Worm (Caenorhabditis elegans) whole organism, early embryonic: ENCODE results near the gene T21B10.4.

ENCODE experiments used
- B0310.2 ChIP-seq: sonication (generic microtip); optimal IDR thresholded peaks from 2 replicates; lab custom pipeline; 2016; ENCODE audit warnings: mild to moderate bottlenecking, missing genetic modification characterization, missing compliant biosample characterization
- F13C5.2 ChIP-seq: sonication (generic microtip); optimal IDR thresholded peaks from 2 replicates; lab custom pipeline; 2017; ENCODE audit warnings: mild to moderate bottlenecking, missing genetic modification characterization, inconsistent platforms, missing compliant biosample characterization
- aly-1 ChIP-seq: sonication (generic microtip); optimal IDR thresholded peaks from 2 replicates; lab custom pipeline; 2016; ENCODE audit warnings: missing genetic modification characterization, missing compliant biosample characterization
- ama-1 ChIP-seq: fragments of 150-350 bp; optimal IDR thresholded peaks from 2 replicates; lab custom pipeline; 2014
- ceh-13 ChIP-seq: fragments of 200-800 bp; sonication (Bioruptor generic); optimal IDR thresholded peaks from 2 replicates; lab custom pipeline; 2018; ENCODE audit warnings: mild to moderate bottlenecking, missing genetic modification characterization, missing compliant biosample characterization
- ceh-36 ChIP-seq: sonication (generic microtip); optimal IDR thresholded peaks from 2 replicates; lab custom pipeline; 2016; ENCODE audit warnings: missing genetic modification characterization, inconsistent platforms, missing compliant biosample characterization
- ets-7 ChIP-seq: sonication (generic microtip); optimal IDR thresholded peaks from 2 replicates; lab custom pipeline; 2016; ENCODE audit warnings: missing genotype, missing genetic modification characterization, missing compliant biosample characterization
- flt-1 ChIP-seq: fragments of 200-800 bp; sonication (Bioruptor generic); IDR thresholded peaks from 2 replicates; pipeline ENCODE4 v1.3.6; 2022; ENCODE audit warnings: missing genetic modification characterization, missing compliant biosample characterization
- hmbx-1 ChIP-seq: sonication (generic microtip); optimal IDR thresholded peaks from 2 replicates; lab custom pipeline; 2016; ENCODE audit warnings: mild to moderate bottlenecking, missing genetic modification characterization, missing compliant biosample characterization
- hmg-4 ChIP-seq: fragments of 200-800 bp; sonication (Bioruptor generic); optimal IDR thresholded peaks from 2 replicates; lab custom pipeline; 2018; ENCODE audit warnings: mild to moderate bottlenecking, missing genetic modification characterization, missing compliant biosample characterization
- hnd-1 ChIP-seq: sonication (generic microtip); optimal IDR thresholded peaks from 2 replicates; lab custom pipeline; 2016; ENCODE audit warnings: missing genetic modification characterization, missing compliant biosample characterization
- pes-1 ChIP-seq: fragments of 200-800 bp; sonication (Bioruptor generic); IDR thresholded peaks from 2 replicates; pipeline ENCODE4 v1.3.6; 2022; ENCODE audit warnings: missing genetic modification reagents, missing genetic modification characterization, missing compliant biosample characterization
- scrt-1 ChIP-seq: fragments of 200-800 bp; sonication (Bioruptor generic); IDR thresholded peaks from 2 replicates; pipeline ENCODE4 v1.3.6; 2022; ENCODE audit warnings: missing genetic modification characterization, missing compliant biosample characterization
- sea-1 ChIP-seq: fragments of 200-800 bp; sonication (Bioruptor generic); conservative IDR thresholded peaks from 2 replicates; pipeline ENCODE4 v1.3.6; 2022; ENCODE audit warnings: missing genetic modification characterization, missing compliant biosample characterization
- tbx-11 ChIP-seq: fragments of 200-800 bp; sonication (Bioruptor generic); IDR thresholded peaks from 2 replicates; pipeline ENCODE4 v1.3.6; 2022; ENCODE audit warnings: missing genetic modification characterization, missing compliant biosample characterization
- tbx-37 ChIP-seq: fragments of 200-800 bp; sonication (Bioruptor generic); conservative IDR thresholded peaks from 2 replicates; pipeline ENCODE4 v1.3.6; 2022; ENCODE audit warnings: missing genetic modification reagents, missing genetic modification characterization, missing compliant biosample characterization
- tra-4 ChIP-seq: sonication (generic microtip); optimal IDR thresholded peaks from 2 replicates; lab custom pipeline; 2017; ENCODE audit warnings: missing genetic modification characterization, missing compliant biosample characterization

The T21B10.4 gene

DNA sequence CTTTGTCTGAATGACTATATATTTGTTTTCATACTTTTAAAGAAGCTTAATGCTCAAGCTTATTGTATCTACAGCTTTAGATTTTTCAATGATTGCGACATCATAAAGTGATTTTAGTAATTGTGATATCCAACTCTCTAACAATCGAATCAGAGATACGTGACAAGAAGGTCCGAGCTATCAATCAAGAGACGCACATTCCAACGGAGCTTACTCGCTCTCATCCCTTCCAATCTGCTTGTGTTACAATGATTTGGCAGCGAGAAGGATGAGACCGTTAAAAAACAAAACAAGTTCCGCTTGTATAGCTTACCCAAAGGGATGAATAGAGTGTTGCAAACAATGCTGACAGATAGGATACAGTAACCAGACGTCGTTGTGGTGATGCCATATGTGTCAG, 20.8 kb downstream of the T21B10.4 start:
- TF ChIP-seq ceh-13 (GFP tag; lab: Kevin White, UChicago) (no peak), flt-1 (GFP tag; lab: Robert Waterston, UW) (no peak), hmg-4 (no peak), B0310.2 (no peak), F13C5.2 (tag; lab: Kevin White, UChicago) (no peak), pes-1 (GFP tag; lab: Robert Waterston, UW) (no peak)

DNA sequence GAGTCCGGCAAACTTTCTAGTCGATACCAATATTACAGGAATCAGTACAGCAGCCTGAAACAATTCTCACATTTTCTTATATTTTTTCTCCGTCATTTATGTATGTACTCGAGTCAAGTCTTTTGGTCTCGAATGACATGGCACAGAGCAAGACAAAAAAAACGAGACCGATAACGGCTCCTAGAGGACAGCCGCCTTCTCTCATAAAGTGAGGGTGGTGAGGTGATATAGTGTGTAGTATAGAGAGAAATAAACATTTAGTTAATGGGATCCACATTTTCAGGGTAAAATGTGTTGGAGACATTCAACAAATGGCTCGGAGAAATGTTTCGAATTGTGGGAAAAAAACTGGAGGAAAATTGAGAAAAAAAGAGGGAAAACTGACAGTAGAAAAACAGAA, 21.5 kb downstream of the T21B10.4 start:
- TF ChIP-seq tra-4 (no peak), pes-1 (GFP tag; lab: Robert Waterston, UW) (no peak), ceh-13 (GFP tag; lab: Kevin White, UChicago) (no peak), ama-1 (lab: Kevin White, UChicago) (no peak), tbx-37 (GFP tag; lab: Robert Waterston, UW) (no peak), ceh-36 (tag; lab: Kevin White, UChicago) (no peak), hnd-1 (tag; lab: Kevin White, UChicago) (no peak), B0310.2 (no peak), aly-1 (no peak), scrt-1 (no peak), F13C5.2 (tag; lab: Kevin White, UChicago) (no peak), sea-1 (no peak)

DNA sequence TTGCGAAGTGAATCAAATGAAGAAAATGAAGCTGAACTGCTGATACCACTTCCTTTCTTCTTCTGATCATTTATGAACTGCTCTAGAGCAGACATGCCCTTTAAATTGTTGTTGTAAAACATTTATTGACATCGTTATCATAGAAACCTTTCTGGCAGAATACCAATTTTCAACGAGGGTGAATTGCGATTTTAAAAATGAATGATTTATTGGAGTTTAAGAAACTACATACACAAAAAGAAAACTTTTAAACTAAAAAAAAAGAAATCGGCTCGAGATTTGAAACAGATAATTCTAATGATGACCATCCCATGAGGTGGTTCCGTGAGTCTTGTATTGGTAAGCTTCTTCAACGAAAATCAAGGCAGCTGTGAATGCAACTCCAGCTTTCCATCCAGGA, 23.4 kb downstream of the T21B10.4 start, which contains the start of gene sftd-3:
sftd-3 (minus strand) TSS at position 101 of the 400 bp plus-strand sequence.
- TF ChIP-seq scrt-1 (no peak), B0310.2 (no peak), pes-1 (GFP tag; lab: Robert Waterston, UW) (no peak), tra-4 (no peak), ets-7 (tag; lab: Kevin White, UChicago) (no peak), tbx-37 (GFP tag; lab: Robert Waterston, UW) (no peak), ceh-36 (tag; lab: Kevin White, UChicago) (no peak), sea-1 (no peak), ama-1 (lab: Kevin White, UChicago) (no peak), hnd-1 (tag; lab: Kevin White, UChicago) (no peak), F13C5.2 (tag; lab: Kevin White, UChicago) (no peak), flt-1 (GFP tag; lab: Robert Waterston, UW) (no peak), aly-1 (no peak), tbx-11 (GFP tag; lab: Robert Waterston, UW) (no peak)

DNA sequence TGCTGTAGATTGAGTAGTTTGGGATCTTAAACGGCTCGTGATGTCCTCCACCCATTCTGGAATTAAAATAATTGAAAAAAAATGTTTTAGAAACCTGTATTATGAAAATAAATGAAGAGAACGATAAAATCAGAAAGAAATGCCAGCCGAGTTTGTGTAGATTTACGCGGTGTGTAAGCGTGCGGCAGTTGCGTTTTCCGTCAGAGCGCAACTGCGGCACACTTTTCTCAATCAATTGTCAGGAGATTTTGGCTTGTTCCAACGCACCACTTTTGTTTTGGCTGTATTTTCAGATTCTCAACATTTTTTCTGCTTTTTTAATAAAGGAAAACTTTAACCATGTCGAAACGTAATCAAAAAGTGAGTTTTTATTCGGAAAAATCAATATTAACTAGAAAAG, 24.1 kb downstream of the T21B10.4 start, which contains the start of the genes ndub-3 and C18E9.2:
ndub-3 (minus strand) TSS at position 56 of the 400 bp plus-strand sequence.
C18E9.2 (plus strand) TSS at position 172 of the 400 bp plus-strand sequence.
- no peak for TF ChIP-seq scrt-1
- TF ChIP-seq ama-1 (lab: Kevin White, UChicago): no peak
- TF ChIP-seq hmbx-1: no peak
- no peak for TF ChIP-seq tbx-37 (GFP tag; lab: Robert Waterston, UW)
- no peak for TF ChIP-seq pes-1 (GFP tag; lab: Robert Waterston, UW)
- TF ChIP-seq B0310.2: no peak
- no peak for TF ChIP-seq hnd-1 (tag; lab: Kevin White, UChicago)
- no peak for TF ChIP-seq aly-1
- no peak for TF ChIP-seq ceh-36 (tag; lab: Kevin White, UChicago)
- no peak for TF ChIP-seq ceh-13 (GFP tag; lab: Kevin White, UChicago)
- no peak for TF ChIP-seq flt-1 (GFP tag; lab: Robert Waterston, UW)
- TF ChIP-seq ets-7 (tag; lab: Kevin White, UChicago): no peak
- no peak for TF ChIP-seq tra-4
- TF ChIP-seq tbx-11 (GFP tag; lab: Robert Waterston, UW): no peak
- no peak for TF ChIP-seq F13C5.2 (tag; lab: Kevin White, UChicago)
- no peak for TF ChIP-seq sea-1
- no peak for TF ChIP-seq hmg-4

DNA sequence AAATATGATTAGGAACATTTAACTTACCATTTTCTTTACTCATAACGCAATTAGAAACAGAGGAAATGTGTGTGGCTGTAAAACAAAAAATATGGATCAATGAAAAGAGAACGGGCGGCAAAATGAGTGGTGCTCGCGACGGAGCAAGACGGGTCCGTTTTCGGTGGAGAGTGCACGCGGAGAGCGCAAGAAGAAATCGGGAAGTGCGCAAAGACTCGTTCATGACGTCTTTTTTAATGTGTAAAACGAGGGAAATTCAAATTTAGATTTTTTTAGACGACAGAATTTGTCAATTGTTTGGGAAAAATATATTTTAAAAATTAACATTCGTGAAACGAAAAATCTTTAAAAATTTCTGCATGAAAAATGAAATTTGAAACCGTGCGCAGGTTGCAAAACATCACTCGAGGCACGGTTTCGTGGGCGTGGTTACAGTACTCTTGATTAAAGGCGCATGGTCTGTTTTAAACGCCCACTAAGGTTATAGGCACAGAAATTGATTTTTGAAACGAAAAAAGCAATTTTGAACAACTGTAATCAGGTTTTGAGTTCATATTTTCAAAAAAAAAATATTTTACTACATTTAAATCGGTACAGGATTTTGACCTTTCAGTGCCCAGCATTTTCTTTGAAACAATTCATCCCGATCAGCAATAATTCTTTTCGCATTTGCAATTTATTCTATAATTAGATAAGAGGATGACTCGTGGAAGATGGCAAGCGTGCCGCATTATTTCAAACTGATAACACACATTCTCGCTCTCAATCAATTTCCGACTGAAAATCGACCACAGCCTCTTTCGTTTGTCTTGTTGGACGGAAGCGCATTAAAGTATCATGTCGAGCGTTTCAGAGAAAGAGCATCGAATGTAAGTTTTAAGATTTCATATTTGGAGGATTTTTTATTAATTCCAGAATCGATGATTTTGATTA, 28.8 kb downstream of the T21B10.4 start, which contains the start of the genes szy-20 and C18E9.5:
szy-20 (minus strand) TSS at position 83 of the 933 bp plus-strand sequence.
C18E9.5 (plus strand) TSS at position 730 of the 933 bp plus-strand sequence.
- TF ChIP-seq ets-7 (tag; lab: Kevin White, UChicago) (no peak), aly-1 (no peak), tra-4 (no peak), pes-1 (GFP tag; lab: Robert Waterston, UW) (no peak; the same call in 1 of the 2 replicates), flt-1 (GFP tag; lab: Robert Waterston, UW) (no peak), hnd-1 (tag; lab: Kevin White, UChicago) (no peak), F13C5.2 (tag; lab: Kevin White, UChicago) (peak; percentile 82), hmg-4 (peak; percentile 67), scrt-1 (no peak), ceh-13 (GFP tag; lab: Kevin White, UChicago) (no peak), tbx-37 (GFP tag; lab: Robert Waterston, UW) (0 out of 2 replicates have a peak, but pooled peaks have one; percentile 22), ceh-36 (tag; lab: Kevin White, UChicago) (no peak)

DNA sequence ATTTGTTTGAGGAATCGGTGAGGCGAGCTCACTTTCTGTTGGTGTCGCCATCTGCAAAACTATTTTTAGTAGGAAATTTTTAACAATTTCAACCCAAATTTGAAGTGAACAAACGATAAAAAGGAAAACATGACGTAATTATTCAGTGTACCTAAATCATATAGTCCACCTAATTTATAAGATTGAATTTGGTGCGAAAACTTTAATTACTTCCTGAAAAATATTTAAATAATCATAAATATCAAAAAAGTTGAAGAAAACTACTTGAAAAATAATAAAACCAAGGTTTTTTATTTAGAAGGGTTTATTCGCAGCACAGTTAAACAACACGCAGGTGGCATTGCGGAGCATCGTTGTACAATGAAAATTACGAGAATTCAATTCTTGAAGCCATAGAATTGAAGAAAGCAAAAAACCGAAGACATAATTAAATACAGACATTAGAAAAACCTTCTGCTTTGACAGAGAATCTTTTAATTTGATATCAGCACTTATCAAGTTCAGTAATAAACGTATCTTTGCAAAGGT, 32.9 kb downstream of the T21B10.4 start, which contains the start of gene tomm-40:
tomm-40 (minus strand) TSS at position 51 of the 528 bp plus-strand sequence.
- TF ChIP-seq F13C5.2 (tag; lab: Kevin White, UChicago) (peak; percentile 47), pes-1 (GFP tag; lab: Robert Waterston, UW) (no peak)

DNA sequence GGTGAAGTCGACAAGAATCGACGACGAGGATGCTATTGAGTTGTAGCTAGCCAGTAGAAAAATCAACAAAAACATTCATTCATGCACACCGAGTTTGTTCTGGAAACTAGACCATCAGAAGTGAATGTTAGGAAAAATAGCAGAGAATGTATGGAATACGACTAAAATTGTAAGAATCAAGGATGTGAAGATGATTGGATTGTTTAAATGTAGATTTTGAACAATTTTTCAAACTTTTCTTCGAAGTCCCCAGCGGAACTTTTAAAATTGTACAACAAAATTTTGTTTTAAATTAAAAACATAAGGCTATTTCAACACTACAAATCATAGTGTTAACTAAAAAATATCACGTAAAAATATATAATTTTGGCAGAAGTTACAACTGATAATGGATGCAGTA, 42.0 kb downstream of the T21B10.4 start, which contains the start of gene C18E9.7:
C18E9.7 (minus strand) TSS at position 101 of the 400 bp plus-strand sequence.
- TF ChIP-seq ceh-36 (tag; lab: Kevin White, UChicago): no peak
- TF ChIP-seq flt-1 (GFP tag; lab: Robert Waterston, UW): no peak
- no peak for TF ChIP-seq hnd-1 (tag; lab: Kevin White, UChicago)
- TF ChIP-seq ets-7 (tag; lab: Kevin White, UChicago): no peak
- TF ChIP-seq tra-4: no peak
- no peak for TF ChIP-seq pes-1 (GFP tag; lab: Robert Waterston, UW)
- TF ChIP-seq hmg-4: no peak
- TF ChIP-seq tbx-37 (GFP tag; lab: Robert Waterston, UW): no peak
- no peak for TF ChIP-seq tbx-11 (GFP tag; lab: Robert Waterston, UW)
- TF ChIP-seq aly-1: no peak
